Worm (Caenorhabditis elegans) whole organism, young adult: ENCODE measurements around the gene ZK177.1.

ENCODE experiments used
- B0261.1 ChIP-seq: sonication (generic microtip); optimal IDR thresholded peaks from 2 replicates; lab custom pipeline; 2016; ENCODE audit warnings: mild to moderate bottlenecking, missing genetic modification characterization, moderate library complexity, missing compliant biosample characterization
- B0336.3 ChIP-seq: fragments of 200-800 bp; sonication (Bioruptor generic); IDR thresholded peaks from 2 replicates; pipeline ENCODE4 v1.3.6; 2022; ENCODE audit warnings: missing genetic modification characterization, missing compliant biosample characterization
- D2030.7 ChIP-seq: fragments of 200-800 bp; sonication (Bioruptor generic); IDR thresholded peaks from 2 replicates; pipeline ENCODE4 v1.3.6; 2022; ENCODE audit warnings: missing genetic modification reagents, missing genetic modification characterization, missing compliant biosample characterization
- F33H1.4 ChIP-seq: fragments of 200-800 bp; sonication (Bioruptor generic); IDR thresholded peaks from 2 replicates; pipeline ENCODE4 v1.3.6; 2022; ENCODE audit warnings: missing genetic modification reagents, missing genetic modification characterization, missing compliant biosample characterization
- F55B11.4 ChIP-seq: sonication (generic microtip); optimal IDR thresholded peaks from 2 replicates; lab custom pipeline; 2016; ENCODE audit warnings: missing compliant biosample characterization, missing genetic modification characterization, borderline replicate concordance; ENCODE audit not compliant: insufficient read depth
- T07F8.4 ChIP-seq: sonication (generic microtip); optimal IDR thresholded peaks from 2 replicates; lab custom pipeline; 2016; ENCODE audit warnings: mild to moderate bottlenecking, missing genetic modification characterization, moderate library complexity, missing compliant biosample characterization
- Y53F4B.3 ChIP-seq: fragments of 200-800 bp; sonication (Bioruptor generic); IDR thresholded peaks from 2 replicates; pipeline ENCODE4 v1.3.6; 2022; ENCODE audit warnings: missing genetic modification reagents, missing genetic modification characterization, missing compliant biosample characterization
- Y56A3A.18 ChIP-seq: fragments of 200-800 bp; sonication (Bioruptor generic); IDR thresholded peaks from 2 replicates; pipeline ENCODE4 v1.3.6; 2022; ENCODE audit warnings: missing genetic modification reagents, missing genetic modification characterization, missing compliant biosample characterization
- ama-1 ChIP-seq, 3 experiments: fragments of 150-350 bp in 1 of 3; sonication (generic microtip) in 2 of 3; optimal IDR thresholded peaks; 2 replicates each; lab custom pipeline; 2014 to 2018; ENCODE audit warnings: missing biosample characterization in 2 of 3, missing genetic modification characterization in 2 of 3, missing genetic modification reagents in 2 of 3
- attf-3 ChIP-seq: fragments of 200-800 bp; sonication (Bioruptor generic); conservative IDR thresholded peaks from 2 replicates; pipeline ENCODE4 v1.3.6; 2022; ENCODE audit warnings: missing genetic modification reagents, missing genetic modification characterization, missing compliant biosample characterization
- attf-6 ChIP-seq: fragments of 200-800 bp; sonication (Bioruptor generic); IDR thresholded peaks from 2 replicates; pipeline ENCODE4 v1.3.6; 2022; ENCODE audit warnings: missing genetic modification reagents, missing genetic modification characterization, missing compliant biosample characterization
- ccch-3 ChIP-seq: fragments of 200-800 bp; sonication (Bioruptor generic); optimal IDR thresholded peaks from 2 replicates; lab custom pipeline; 2018; ENCODE audit warnings: mild to moderate bottlenecking, missing genetic modification characterization, missing compliant biosample characterization
- cebp-2 ChIP-seq: fragments of 200-800 bp; sonication (Bioruptor generic); IDR thresholded peaks from 2 replicates; pipeline ENCODE4 v1.3.6; 2022; ENCODE audit warnings: missing genetic modification characterization, missing compliant biosample characterization
- ceh-100 ChIP-seq: fragments of 200-800 bp; sonication (Bioruptor generic); IDR thresholded peaks from 2 replicates; pipeline ENCODE4 v1.3.6; 2022; ENCODE audit warnings: missing genetic modification reagents, missing genetic modification characterization, missing compliant biosample characterization
- ceh-27 ChIP-seq: fragments of 200-800 bp; sonication (Bioruptor generic); optimal IDR thresholded peaks from 2 replicates; lab custom pipeline; 2018; ENCODE audit warnings: mild to moderate bottlenecking, missing genetic modification characterization, moderate library complexity, missing compliant biosample characterization
- chd-7 ChIP-seq: sonication (generic microtip); optimal IDR thresholded peaks from 2 replicates; lab custom pipeline; 2016; ENCODE audit warnings: mild to moderate bottlenecking, missing genetic modification characterization, moderate library complexity, missing compliant biosample characterization
- die-1 ChIP-seq: sonication (generic microtip); optimal IDR thresholded peaks from 2 replicates; lab custom pipeline; 2016; ENCODE audit warnings: missing genotype, mild to moderate bottlenecking, missing genetic modification characterization, missing compliant biosample characterization
- dox-1 ChIP-seq: fragments of 200-800 bp; sonication (Bioruptor generic); IDR thresholded peaks from 2 replicates; pipeline ENCODE4 v1.3.6; 2022; ENCODE audit warnings: missing genetic modification reagents, missing genetic modification characterization, missing compliant biosample characterization
- dpff-1 ChIP-seq: sonication (generic microtip); optimal IDR thresholded peaks from 2 replicates; lab custom pipeline; 2017; ENCODE audit warnings: mild to moderate bottlenecking, missing genetic modification characterization, missing compliant biosample characterization
- ekl-4 ChIP-seq: fragments of 200-800 bp; sonication (Bioruptor generic); IDR thresholded peaks from 2 replicates; pipeline ENCODE4 v1.3.6; 2022; ENCODE audit warnings: missing genetic modification reagents, missing genetic modification characterization, missing compliant biosample characterization
- hmg-1.2 ChIP-seq: fragments of 200-800 bp; sonication (Bioruptor generic); IDR thresholded peaks from 2 replicates; pipeline ENCODE4 v1.3.6; 2022; ENCODE audit warnings: missing genetic modification reagents, missing genetic modification characterization, missing compliant biosample characterization
- let-607 ChIP-seq, 2 experiments: fragments of 200-800 bp in 1 of 2; sonication (Bioruptor generic) in 1 of 2; sonication (generic microtip) in 1 of 2; optimal IDR thresholded peaks; 2 replicates each; lab custom pipeline; 2016 to 2018; ENCODE audit warnings: mild to moderate bottlenecking in 2 of 2, missing compliant biosample characterization in 2 of 2, missing genetic modification characterization in 2 of 2, moderate library complexity in 2 of 2, missing genotype in 1 of 2
- lin-26 ChIP-seq: fragments of 200-800 bp; sonication (Bioruptor generic); IDR thresholded peaks from 2 replicates; pipeline ENCODE4 v1.3.6; 2022; ENCODE audit warnings: missing genetic modification reagents, missing genetic modification characterization, missing compliant biosample characterization
- lin-35 ChIP-seq, 3 experiments: fragments of 150-350 bp in 2 of 3; sonication (generic microtip) in 1 of 3; optimal IDR thresholded peaks; 2 replicates each; lab custom pipeline; 2014 to 2018; ENCODE audit warnings: missing biosample characterization in 3 of 3, missing genetic modification characterization in 3 of 3, missing genetic modification reagents in 3 of 3
- lin-40 ChIP-seq: sonication (generic microtip); optimal IDR thresholded peaks from 2 replicates; lab custom pipeline; 2016; ENCODE audit warnings: missing genetic modification characterization, mild to moderate bottlenecking, missing compliant biosample characterization, missing genotype, missing genetic modification reagents
- lin-54 ChIP-seq: fragments of 200-800 bp; sonication (Bioruptor generic); optimal IDR thresholded peaks from 2 replicates; lab custom pipeline; 2018; ENCODE audit warnings: mild to moderate bottlenecking, missing genetic modification characterization, missing compliant biosample characterization
- lir-1 ChIP-seq: fragments of 200-800 bp; sonication (Bioruptor generic); conservative IDR thresholded peaks from 2 replicates; pipeline ENCODE4 v1.3.6; 2022; ENCODE audit warnings: missing genetic modification reagents, missing genetic modification characterization, missing compliant biosample characterization
- lsl-1 ChIP-seq: fragments of 200-800 bp; sonication (Bioruptor generic); optimal IDR thresholded peaks from 2 replicates; lab custom pipeline; 2018; ENCODE audit warnings: mild to moderate bottlenecking, missing genetic modification characterization, moderate library complexity, missing compliant biosample characterization
- madf-10 ChIP-seq: sonication (generic microtip); optimal IDR thresholded peaks from 2 replicates; lab custom pipeline; 2016; ENCODE audit warnings: mild to moderate bottlenecking, missing genetic modification characterization, missing compliant biosample characterization
- madf-3 ChIP-seq: fragments of 200-800 bp; sonication (Bioruptor generic); IDR thresholded peaks from 2 replicates; pipeline ENCODE4 v1.3.6; 2022; ENCODE audit warnings: missing genetic modification reagents, missing genetic modification characterization, missing compliant biosample characterization
- mcd-1 ChIP-seq: fragments of 200-800 bp; sonication (Bioruptor generic); IDR thresholded peaks from 2 replicates; pipeline ENCODE4 v1.3.6; 2022; ENCODE audit warnings: missing genetic modification reagents, missing genetic modification characterization, missing compliant biosample characterization
- mes-4 ChIP-seq: sonication (generic microtip); optimal IDR thresholded peaks from 2 replicates; lab custom pipeline; 2016; ENCODE audit warnings: missing genotype, missing genetic modification characterization, missing compliant biosample characterization
- mxl-1 ChIP-seq: sonication (generic microtip); optimal IDR thresholded peaks from 2 replicates; lab custom pipeline; 2016; ENCODE audit warnings: missing genetic modification characterization, missing compliant biosample characterization
- nfya-1 ChIP-seq: sonication (generic microtip); optimal IDR thresholded peaks from 2 replicates; lab custom pipeline; 2017; ENCODE audit warnings: antibody characterized with exemption, missing compliant biosample characterization, missing genetic modification characterization, borderline replicate concordance; ENCODE audit not compliant: insufficient read depth
- nhr-120 ChIP-seq: fragments of 200-800 bp; sonication (Bioruptor generic); IDR thresholded peaks from 2 replicates; pipeline ENCODE4 v1.3.6; 2022; ENCODE audit warnings: missing genetic modification characterization, missing compliant biosample characterization
- nhr-80 ChIP-seq: sonication (generic microtip); optimal IDR thresholded peaks from 2 replicates; lab custom pipeline; 2016; ENCODE audit warnings: missing genetic modification characterization, missing compliant biosample characterization
- nhr-90 ChIP-seq: sonication (generic microtip); optimal IDR thresholded peaks from 2 replicates; lab custom pipeline; 2016; ENCODE audit warnings: missing genotype, mild to moderate bottlenecking, missing genetic modification characterization, missing compliant biosample characterization
- pha-4 ChIP-seq: fragments of 150-350 bp; sonication (generic microtip); optimal IDR thresholded peaks from 2 replicates; lab custom pipeline; 2014; ENCODE audit warnings: missing biosample characterization, missing genetic modification reagents, missing genetic modification characterization
- rcor-1 ChIP-seq: fragments of 200-800 bp; sonication (Bioruptor generic); IDR thresholded peaks from 2 replicates; pipeline ENCODE4 v1.3.6; 2022; ENCODE audit warnings: missing genetic modification reagents, missing genetic modification characterization, missing compliant biosample characterization
- rec-8 ChIP-seq, 2 experiments: sonication (generic microtip); optimal IDR thresholded peaks; 2 replicates each; lab custom pipeline; 2016; ENCODE audit warnings: mild to moderate bottlenecking in 2 of 2, missing genetic modification characterization in 2 of 2, missing genetic modification reagents in 2 of 2, missing genotype in 2 of 2, missing biosample characterization in 1 of 2, missing compliant biosample characterization in 1 of 2, moderate library complexity in 1 of 2
- repo-1 ChIP-seq: sonication (generic microtip); optimal IDR thresholded peaks from 2 replicates; lab custom pipeline; 2017; ENCODE audit warnings: mild to moderate bottlenecking, missing genetic modification characterization, missing compliant biosample characterization
- sdz-38 ChIP-seq: sonication (generic microtip); optimal IDR thresholded peaks from 2 replicates; lab custom pipeline; 2016; ENCODE audit warnings: missing genotype, missing genetic modification characterization, missing compliant biosample characterization
- snpc-3.4 ChIP-seq: sonication (generic microtip); optimal IDR thresholded peaks from 2 replicates; lab custom pipeline; 2017; ENCODE audit warnings: missing genetic modification characterization, mild to moderate bottlenecking, missing compliant biosample characterization, antibody characterized with exemption, moderate library complexity, missing genotype, missing genetic modification reagents
- snpc-4 ChIP-seq, 5 experiments: fragments of 150-350 bp in 1 of 5; sonication (generic microtip) in 4 of 5; optimal IDR thresholded peaks; 2 replicates each; lab custom pipeline; 2014 to 2018; ENCODE audit warnings: missing genetic modification characterization in 5 of 5, missing biosample characterization in 3 of 5, antibody characterized with exemption in 2 of 5, mild to moderate bottlenecking in 2 of 5, missing compliant biosample characterization in 2 of 5, missing genotype in 2 of 5, moderate library complexity in 2 of 5, missing genetic modification reagents in 1 of 5
- ztf-18 ChIP-seq: sonication (generic microtip); optimal IDR thresholded peaks from 2 replicates; lab custom pipeline; 2016; ENCODE audit warnings: missing genotype, mild to moderate bottlenecking, missing genetic modification characterization, missing compliant biosample characterization
- ztf-26 ChIP-seq: sonication (generic microtip); optimal IDR thresholded peaks from 2 replicates; lab custom pipeline; 2017; ENCODE audit warnings: missing genetic modification characterization, missing compliant biosample characterization

ZK177.1 gene

DNA sequence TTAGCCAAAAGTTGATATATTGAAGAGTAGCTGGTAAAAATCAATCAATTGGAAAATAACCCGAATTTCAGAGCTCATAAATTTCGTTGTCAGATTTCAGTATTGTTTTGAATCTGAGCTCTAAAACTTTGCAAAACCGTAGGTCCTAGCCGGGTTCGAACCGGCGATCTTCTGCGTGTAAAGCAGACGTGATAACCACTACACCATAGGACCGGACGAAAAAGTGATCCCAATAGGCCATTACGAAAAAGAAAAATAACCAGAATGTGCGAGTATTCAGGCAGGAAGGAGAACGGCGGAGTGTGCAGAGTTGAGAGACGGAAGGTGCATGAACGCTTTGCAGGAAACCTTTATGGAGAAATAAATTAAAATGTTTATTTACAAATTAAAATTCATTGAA is 49.1 kb downstream of the ZK177.1 start (continued):
- TF ChIP-seq rcor-1 (GFP tag; lab: Robert Waterston, UW) (no peak), ceh-27 (GFP tag; lab: Kevin White, UChicago) (peak; percentile 50), let-607 (tag; optimal IDR thresholded peaks at IDR 0.05; lab: Kevin White, UChicago) (peak; percentile 17 to 31), nhr-120 (no peak), snpc-4 (GFP tag; optimal IDR thresholded peaks at IDR 0.05; lab: Kevin White, UChicago) (peak; percentile 54), snpc-4 (tag; optimal IDR thresholded peaks at IDR 0.05; lab: Kevin White, UChicago) (peak; percentile 25 to 86 (median 70)), repo-1 (tag; lab: Kevin White, UChicago) (peak; percentile 15), chd-7 (tag; lab: Kevin White, UChicago) (peak; percentile 56), ama-1 (optimal IDR thresholded peaks at IDR 0.05; lab: Kevin White, UChicago) (no peak), ama-1 (GFP tag; optimal IDR thresholded peaks at IDR 0.05; lab: Kevin White, UChicago) (peak; percentile 9 to 73), ekl-4 (GFP tag; lab: Robert Waterston, UW) (peak; percentile 40; the same call in 1 of the 2 replicates), madf-10 (tag; lab: Kevin White, UChicago) (peak; percentile 1), ztf-26 (tag; lab: Kevin White, UChicago) (peak; percentile 7), lsl-1 (GFP tag; lab: Kevin White, UChicago) (peak; percentile 8), mxl-1 (tag; lab: Kevin White, UChicago) (peak; percentile 41), mes-4 (tag; lab: Kevin White, UChicago) (peak; percentile 56), B0261.1 (tag; lab: Kevin White, UChicago) (peak; percentile 90), rec-8 (tag; optimal IDR thresholded peaks at IDR 0.05; lab: Kevin White, UChicago) (peak in 1 of 2 experiments; percentile 65), attf-3 (0 out of 2 replicates have a peak, but pooled peaks have one; percentile 13), nfya-1 (tag; lab: Kevin White, UChicago) (no peak), ccch-3 (GFP tag; lab: Kevin White, UChicago) (no peak), nhr-80 (tag; lab: Kevin White, UChicago) (peak; percentile 28), Y56A3A.18 (0 out of 2 replicates have a peak, but pooled peaks have one; percentile 55), sdz-38 (tag; lab: Kevin White, UChicago) (no peak), B0336.3 (GFP tag; lab: Robert Waterston, UW) (0 out of 2 replicates have a peak, but pooled peaks have one; percentile 28), cebp-2 (peak; percentile 60; the same call in 1 of the 2 replicates), lir-1 (GFP tag; lab: Robert Waterston, UW) (no peak), nhr-90 (tag; lab: Kevin White, UChicago) (peak; percentile 66), Y53F4B.3 (0 out of 2 replicates have a peak, but pooled peaks have one; percentile 30), hmg-1.2 (GFP tag; lab: Robert Waterston, UW) (peak; percentile 71), F33H1.4 (peak; percentile 27; the same call in 1 of the 2 replicates), lin-26 (GFP tag; lab: Robert Waterston, UW) (peak; percentile 86), F55B11.4 (tag; lab: Kevin White, UChicago) (no peak), snpc-3.4 (tag; lab: Kevin White, UChicago) (peak; percentile 22), lin-35 (GFP tag; optimal IDR thresholded peaks at IDR 0.05; lab: Kevin White, UChicago) (peak in 1 of 3 experiments; percentile 62), D2030.7 (GFP tag; lab: Robert Waterston, UW) (0 out of 2 replicates have a peak, but pooled peaks have one; percentile 26), lin-40 (tag; lab: Kevin White, UChicago) (peak; percentile 48), mcd-1 (GFP tag; lab: Robert Waterston, UW) (0 out of 2 replicates have a peak, but pooled peaks have one; percentile 46), madf-3 (GFP tag; lab: Robert Waterston, UW) (no peak), die-1 (tag; lab: Kevin White, UChicago) (peak; percentile 69), ceh-100 (peak; percentile 53; the same call in 1 of the 2 replicates), lin-54 (peak; percentile 58), T07F8.4 (tag; lab: Kevin White, UChicago) (peak; percentile 24), pha-4 (tag; lab: Kevin White, UChicago) (no peak), dox-1 (GFP tag; lab: Robert Waterston, UW) (peak; percentile 71), dpff-1 (tag; lab: Kevin White, UChicago) (no peak), attf-6 (GFP tag; lab: Robert Waterston, UW) (peak; percentile 70), ztf-18 (tag; lab: Kevin White, UChicago) (peak; percentile 47)
